Worm (Caenorhabditis elegans) whole organism, L4/young adult: ENCODE results near the gene mrp-1.

Experiments used
- W03F9.2 ChIP-seq: fragments of 150-350 bp; optimal IDR thresholded peaks from 2 replicates; lab custom pipeline; 2014; ENCODE audit warnings: missing biosample characterization, missing genetic modification characterization
- dao-5 ChIP-seq: sonication (generic microtip); optimal IDR thresholded peaks from 2 replicates; lab custom pipeline; 2016; ENCODE audit warnings: missing genotype, missing genetic modification characterization, moderate library complexity, missing compliant biosample characterization
- him-1 ChIP-seq: sonication (generic microtip); optimal IDR thresholded peaks from 2 replicates; lab custom pipeline; 2016; ENCODE audit warnings: missing genotype, missing genetic modification reagents, missing genetic modification characterization, missing compliant biosample characterization

DNA sequence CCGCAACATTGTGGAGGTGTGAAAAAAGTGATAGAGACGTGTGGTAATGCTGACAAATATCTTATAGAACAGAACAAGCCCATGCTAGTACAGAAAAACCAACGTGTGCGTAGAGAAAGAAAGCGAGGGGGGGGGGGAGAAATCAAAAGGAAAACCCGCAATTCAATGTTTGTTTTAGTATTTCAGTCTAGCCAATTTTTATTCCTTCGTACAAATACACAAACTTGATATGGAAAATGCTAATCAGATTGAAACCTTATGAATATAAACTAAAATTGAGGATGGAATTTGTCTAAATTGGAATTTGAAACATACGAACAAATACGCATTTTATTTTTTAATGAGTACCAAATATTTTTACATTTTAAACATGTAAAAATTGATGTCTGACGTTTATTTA, at the start of gene mrp-1:
- TF ChIP-seq W03F9.2 (tag; lab: Kevin White, UChicago) (no peak), him-1 (tag; lab: Kevin White, UChicago) (no peak), dao-5 (tag; lab: Kevin White, UChicago) (no peak)
